Fruit fly (Drosophila melanogaster) whole organism, embryonic: ENCODE measurements around the gene bon.

Experiments
- Asciz ChIP-seq: fragments of 200-800 bp; sonication (Bioruptor generic); optimal IDR thresholded peaks from 2 replicates; lab custom pipeline; 2017; ENCODE audit warnings: missing biosample characterization, mild to moderate bottlenecking, missing genetic modification characterization, missing genetic modification reagents
- Atf6 ChIP-seq: fragments of 200-800 bp; sonication (Bioruptor generic); IDR thresholded peaks from 2 replicates; pipeline ENCODE4 v1.3.6; 2022; ENCODE audit warnings: missing biosample characterization, missing genetic modification characterization
- CG10209 ChIP-seq: fragments of 200-800 bp; sonication (Bioruptor generic); optimal IDR thresholded peaks from 3 replicates; lab custom pipeline; 2017; ENCODE audit warnings: missing biosample characterization, mild to moderate bottlenecking, missing genetic modification characterization, missing genetic modification reagents
- CG1024 ChIP-seq: fragments of 200-800 bp; sonication (Bioruptor generic); IDR thresholded peaks from 2 replicates; pipeline ENCODE4 v1.3.6; 2022; ENCODE audit warnings: missing biosample characterization, missing genetic modification characterization
- CG1233 ChIP-seq: fragments of 200-800 bp; sonication (Bioruptor generic); optimal IDR thresholded peaks from 4 replicates; lab custom pipeline; 2018; ENCODE audit warnings: missing biosample characterization, mild to moderate bottlenecking, missing genetic modification characterization
- CG1603 ChIP-seq: fragments of 200-800 bp; sonication (Bioruptor generic); optimal IDR thresholded peaks from 2 replicates; lab custom pipeline; 2019; ENCODE audit warnings: missing biosample characterization, mild to moderate bottlenecking, missing genetic modification characterization, moderate library complexity
- CG16813 ChIP-seq: fragments of 200-800 bp; sonication (Bioruptor generic); IDR thresholded peaks from 3 replicates; pipeline ENCODE4 v1.3.6; 2022; ENCODE audit warnings: missing biosample characterization, missing genetic modification characterization; ENCODE audit not compliant: partially characterized antibody
- CG18764 ChIP-seq: fragments of 200-800 bp; sonication (Bioruptor generic); optimal IDR thresholded peaks from 3 replicates; lab custom pipeline; 2016; ENCODE audit warnings: missing biosample characterization, missing genetic modification characterization
- CG30020 ChIP-seq: fragments of 200-800 bp; optimal IDR thresholded peaks from 2 replicates; lab custom pipeline; 2019; ENCODE audit warnings: missing biosample characterization, mild to moderate bottlenecking, missing genetic modification characterization, moderate library complexity
- CG30431 ChIP-seq: fragments of 200-800 bp; sonication (Bioruptor generic); optimal IDR thresholded peaks from 2 replicates; lab custom pipeline; 2017; ENCODE audit warnings: missing biosample characterization, missing genetic modification characterization
- CG3726 ChIP-seq: fragments of 200-800 bp; sonication (Bioruptor generic); IDR thresholded peaks from 3 replicates; pipeline ENCODE4, ENCODE4 v1.3.6; 2022; ENCODE audit warnings: missing biosample characterization, missing genetic modification characterization
- CG4360 ChIP-seq: fragments of 200-800 bp; sonication (Bioruptor generic); IDR thresholded peaks from 2 replicates; pipeline ENCODE4 v1.3.6; 2022; ENCODE audit warnings: missing biosample characterization, missing genetic modification characterization
- CG4617 ChIP-seq: fragments of 200-800 bp; sonication (Bioruptor generic); optimal IDR thresholded peaks from 3 replicates; lab custom pipeline; 2016; ENCODE audit warnings: missing biosample characterization, missing genetic modification characterization, borderline replicate concordance
- CG4820 ChIP-seq: fragments of 200-800 bp; sonication (Bioruptor generic); optimal IDR thresholded peaks from 3 replicates; lab custom pipeline; 2016; ENCODE audit warnings: missing biosample characterization, missing genetic modification characterization
- CG5245 ChIP-seq: fragments of 200-800 bp; sonication (Bioruptor generic); optimal IDR thresholded peaks from 3 replicates; lab custom pipeline; 2016; ENCODE audit warnings: missing biosample characterization, missing genetic modification characterization
- CG6765 ChIP-seq: fragments of 200-800 bp; sonication (Bioruptor generic); optimal IDR thresholded peaks from 3 replicates; lab custom pipeline; 2017; ENCODE audit warnings: missing biosample characterization, mild to moderate bottlenecking, missing genetic modification characterization
- CG6813 ChIP-seq: fragments of 200-800 bp; sonication (Bioruptor generic); optimal IDR thresholded peaks from 2 replicates; lab custom pipeline; 2017; ENCODE audit warnings: missing biosample characterization, missing genetic modification characterization, mild to moderate bottlenecking, moderate library complexity, missing genetic modification reagents
- CG7357 ChIP-seq: fragments of 200-800 bp; sonication (Bioruptor generic); IDR thresholded peaks from 3 replicates; pipeline ENCODE4 v1.3.6; 2022; ENCODE audit warnings: missing biosample characterization, missing genetic modification characterization
- CG7372 ChIP-seq: fragments of 200-800 bp; sonication (Bioruptor generic); IDR thresholded peaks from 2 replicates; pipeline ENCODE4 v1.3.6; 2022; ENCODE audit warnings: missing biosample characterization, missing genetic modification characterization
- CG9215 ChIP-seq: fragments of 200-800 bp; sonication (Bioruptor generic); IDR thresholded peaks from 2 replicates; pipeline ENCODE4 v1.3.6; 2022; ENCODE audit warnings: missing biosample characterization, missing genetic modification characterization
- CG9932 ChIP-seq: fragments of 200-800 bp; sonication (Bioruptor generic); IDR thresholded peaks from 2 replicates; pipeline ENCODE4 v1.3.6; 2022; ENCODE audit warnings: missing biosample characterization, missing genetic modification characterization
- CHES-1-like ChIP-seq: fragments of 200-800 bp; sonication (Bioruptor generic); optimal IDR thresholded peaks from 2 replicates; lab custom pipeline; 2016; ENCODE audit warnings: missing biosample characterization, missing genetic modification characterization
- Dp ChIP-seq: fragments of 200-800 bp; sonication (Bioruptor generic); optimal IDR thresholded peaks from 2 replicates; lab custom pipeline; 2018; ENCODE audit warnings: missing biosample characterization, mild to moderate bottlenecking, missing genetic modification characterization, moderate library complexity
- Dref ChIP-seq: fragments of 200-800 bp; sonication (Bioruptor generic); IDR thresholded peaks from 2 replicates; pipeline ENCODE4 v1.3.6; 2022; ENCODE audit warnings: missing biosample characterization, missing genetic modification characterization
- Ets97D ChIP-seq: fragments of 200-800 bp; sonication (Bioruptor generic); optimal IDR thresholded peaks from 3 replicates; lab custom pipeline; 2016; ENCODE audit warnings: missing biosample characterization, missing genetic modification characterization
- GATAe ChIP-seq: fragments of 200-800 bp; sonication (Bioruptor generic); conservative IDR thresholded peaks from 2 replicates; pipeline ENCODE4 v1.3.6; 2022; ENCODE audit warnings: missing biosample characterization, missing genetic modification characterization
- Mrtf ChIP-seq: fragments of 200-800 bp; sonication (Bioruptor generic); IDR thresholded peaks from 3 replicates; pipeline ENCODE4 v1.3.6; 2022; ENCODE audit warnings: missing biosample characterization, missing genetic modification characterization
- Myb ChIP-seq: fragments of 200-800 bp; sonication (Bioruptor generic); optimal IDR thresholded peaks from 2 replicates; lab custom pipeline; 2016; ENCODE audit warnings: missing biosample characterization, missing genetic modification characterization
- Oli ChIP-seq: fragments of 200-800 bp; sonication (Bioruptor generic); optimal IDR thresholded peaks from 2 replicates; lab custom pipeline; 2018; ENCODE audit warnings: missing biosample characterization, mild to moderate bottlenecking, missing genetic modification characterization, moderate library complexity
- Sin3A ChIP-seq: fragments of >200 bp; optimal IDR thresholded peaks from 2 replicates; lab custom pipeline; 2018
- TFAM ChIP-seq: fragments of 200-800 bp; sonication (Bioruptor generic); optimal IDR thresholded peaks from 2 replicates; lab custom pipeline; 2017; ENCODE audit warnings: missing biosample characterization, missing genetic modification characterization, inconsistent platforms
- Tbp ChIP-seq: fragments of >200 bp; optimal IDR thresholded peaks from 2 replicates; lab custom pipeline; 2018; ENCODE audit warnings: missing biosample characterization, missing genetic modification characterization
- al ChIP-seq: fragments of 200-800 bp; sonication (Bioruptor generic); IDR thresholded peaks from 2 replicates; pipeline ENCODE4 v1.3.6; 2022; ENCODE audit warnings: missing biosample characterization, missing genetic modification characterization
- ap ChIP-seq: fragments of 200-800 bp; sonication (Bioruptor generic); IDR thresholded peaks from 2 replicates; pipeline ENCODE4 v1.3.6; 2022; ENCODE audit warnings: missing biosample characterization, missing genetic modification characterization
- cad ChIP-seq: fragments of >200 bp; optimal IDR thresholded peaks from 2 replicates; lab custom pipeline; 2017; ENCODE audit warnings: missing biosample characterization, missing genetic modification characterization
- chinmo ChIP-seq: fragments of 200-800 bp; sonication (Bioruptor generic); IDR thresholded peaks from 4 replicates; pipeline ENCODE4 v1.3.6; 2022; ENCODE audit warnings: missing biosample characterization, missing genetic modification characterization; ENCODE audit not compliant: partially characterized antibody
- cwo ChIP-seq: fragments of 200-800 bp; sonication (Bioruptor generic); optimal IDR thresholded peaks from 3 replicates; lab custom pipeline; 2017; ENCODE audit warnings: missing biosample characterization, missing genetic modification characterization, mild to moderate bottlenecking, moderate library complexity, missing genetic modification reagents
- emc ChIP-seq: fragments of 200-800 bp; sonication (Bioruptor generic); optimal IDR thresholded peaks from 2 replicates; lab custom pipeline; 2016; ENCODE audit warnings: missing biosample characterization, missing genetic modification characterization
- ewg ChIP-seq: fragments of 200-800 bp; sonication (Bioruptor generic); optimal IDR thresholded peaks from 3 replicates; lab custom pipeline; 2017; ENCODE audit warnings: mild to moderate bottlenecking, missing biosample characterization, missing genetic modification reagents, missing genetic modification characterization
- exex ChIP-seq: fragments of 200-800 bp; sonication (Bioruptor generic); optimal IDR thresholded peaks from 4 replicates; lab custom pipeline; 2018; ENCODE audit warnings: missing biosample characterization, mild to moderate bottlenecking, missing genetic modification characterization, moderate library complexity
- gcm ChIP-seq: fragments of 200-800 bp; sonication (Bioruptor generic); optimal IDR thresholded peaks from 2 replicates; lab custom pipeline; 2019; ENCODE audit warnings: missing biosample characterization, mild to moderate bottlenecking, missing genetic modification characterization, moderate library complexity
- gro ChIP-seq: fragments of 200-800 bp; sonication (Bioruptor generic); optimal IDR thresholded peaks from 2 replicates; lab custom pipeline; 2016; ENCODE audit warnings: missing biosample characterization, missing genetic modification characterization
- insv ChIP-seq, 2 experiments: fragments of 200-800 bp; sonication (Bioruptor generic); optimal IDR thresholded peaks; 3 replicates each; lab custom pipeline; 2016 to 2018; ENCODE audit warnings: missing biosample characterization in 2 of 2, missing genetic modification characterization in 2 of 2
- lmd ChIP-seq: fragments of 200-800 bp; sonication (Bioruptor generic); IDR thresholded peaks from 2 replicates; pipeline ENCODE4 v1.3.6; 2022; ENCODE audit warnings: missing biosample characterization, missing genetic modification characterization
- phol ChIP-seq: fragments of 200-800 bp; sonication (Bioruptor generic); optimal IDR thresholded peaks from 3 replicates; lab custom pipeline; 2018; ENCODE audit warnings: missing biosample characterization, mild to moderate bottlenecking, missing genetic modification characterization, moderate library complexity
- schlank ChIP-seq: fragments of 200-800 bp; sonication (Bioruptor generic); optimal IDR thresholded peaks from 2 replicates; lab custom pipeline; 2018; ENCODE audit warnings: missing biosample characterization, mild to moderate bottlenecking, missing genetic modification characterization
- sob ChIP-seq: fragments of 200-800 bp; sonication (Bioruptor generic); IDR thresholded peaks from 2 replicates; pipeline ENCODE4 v1.3.6; 2022; ENCODE audit warnings: missing biosample characterization, missing genetic modification characterization
- zf30C ChIP-seq: fragments of 200-800 bp; sonication (Bioruptor generic); optimal IDR thresholded peaks from 3 replicates; lab custom pipeline; 2018; ENCODE audit warnings: missing biosample characterization, mild to moderate bottlenecking, missing genetic modification characterization
- zfh1 ChIP-seq: fragments of 200-800 bp; sonication (Bioruptor generic); IDR thresholded peaks from 3 replicates; pipeline ENCODE4 v1.3.6; 2022; ENCODE audit warnings: missing biosample characterization, missing genetic modification characterization

bon gene

DNA sequence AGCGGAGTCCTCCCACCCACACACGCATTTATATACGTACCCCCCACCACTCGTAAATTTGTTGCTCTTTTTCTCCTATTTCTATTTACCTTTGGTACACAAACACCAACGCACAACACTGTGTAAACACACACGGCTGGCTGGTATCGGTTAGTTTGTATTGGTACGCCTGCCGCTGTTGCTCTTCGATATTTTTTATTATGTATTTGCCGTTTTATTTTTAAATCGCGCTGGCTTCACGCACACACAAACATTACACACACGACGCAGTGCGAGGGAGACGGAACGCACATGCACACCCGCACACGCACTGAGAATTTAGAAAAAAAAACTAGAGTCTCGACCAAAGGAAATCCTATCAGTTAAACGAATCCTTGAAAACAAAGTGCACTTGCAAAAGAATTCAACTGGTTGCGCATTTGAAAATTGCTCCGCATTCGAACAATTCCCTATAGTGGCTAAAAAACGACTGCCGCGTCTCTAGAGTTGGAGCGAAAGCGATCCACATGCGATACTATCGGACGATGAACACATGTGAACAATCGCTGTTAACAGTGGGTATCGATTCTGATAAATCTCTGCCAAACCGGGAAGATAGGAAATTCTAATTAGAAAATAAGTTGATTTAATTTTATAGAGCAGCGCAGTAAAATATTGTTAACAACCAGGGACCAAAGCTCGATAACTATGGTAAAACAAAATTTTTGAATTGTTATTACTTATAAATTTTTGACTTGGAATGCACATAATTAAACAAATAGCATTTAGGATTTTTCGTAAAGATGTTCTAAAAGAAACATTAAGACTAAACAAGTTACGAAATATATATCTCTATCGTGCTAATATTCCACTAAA lies 42.1 kb upstream of the bon start (continued):
- TF ChIP-seq CG6813 (GFP tag; lab: Kevin White, UChicago) (peak; percentile 96), CG30020 (tag; lab: Kevin White, UChicago) (no peak), lmd (GFP tag; lab: Robert Waterston, UW) (no peak), Dref (GFP tag; lab: Robert Waterston, UW) (peak; percentile 79), CG30431 (GFP tag; lab: Kevin White, UChicago) (peak; percentile 17), gcm (GFP tag; lab: Kevin White, UChicago) (peak; percentile 81), Sin3A (peak; percentile 49), CG9215 (no peak), CG16813 (peak; percentile 95), CG7372 (no peak), CG1233 (GFP tag; lab: Kevin White, UChicago) (peak; percentile 92), ewg (GFP tag; lab: Kevin White, UChicago) (no peak), insv (GFP tag; optimal IDR thresholded peaks at IDR 0.05; lab: Kevin White, UChicago) (peak; percentile 72 to 96), CG7357 (GFP tag; lab: Robert Waterston, UW) (no peak), CG3726 (GFP tag; lab: Robert Waterston, UW) (no peak; the same call in 2 of the 3 replicates), CG4360 (GFP tag; lab: Robert Waterston, UW) (no peak; the same call in 1 of the 2 replicates), gro (GFP tag; lab: Kevin White, UChicago) (peak; percentile 68), Tbp (GFP tag; lab: Kevin White, UChicago) (no peak), schlank (peak; percentile 91), exex (tag; lab: Kevin White, UChicago) (peak; percentile 35), CG4617 (GFP tag; lab: Kevin White, UChicago) (peak; percentile 65), Ets97D (no peak), Oli (tag; lab: Kevin White, UChicago) (no peak), cwo (peak; percentile 68), cad (GFP tag; lab: Kevin White, UChicago) (no peak), CG6765 (GFP tag; lab: Kevin White, UChicago) (peak; percentile 77), sob (GFP tag; lab: Robert Waterston, UW) (peak; percentile 66), ap (GFP tag; lab: Robert Waterston, UW) (peak; percentile 29; the same call in 1 of the 2 replicates), CG5245 (GFP tag; lab: Kevin White, UChicago) (no peak), CG9932 (GFP tag; lab: Robert Waterston, UW) (peak; percentile 55), zfh1 (GFP tag; lab: Robert Waterston, UW) (peak; percentile 60; the same call in 2 of the 3 replicates), Mrtf (GFP tag; lab: Robert Waterston, UW) (no peak), zf30C (no peak), Atf6 (GFP tag; lab: Robert Waterston, UW) (peak; percentile 72; the same call in 1 of the 2 replicates), chinmo (GFP tag; lab: Robert Waterston, UW) (peak; percentile 98), CG10209 (GFP tag; lab: Kevin White, UChicago) (peak; percentile 79), Myb (GFP tag; lab: Kevin White, UChicago) (peak; percentile 60), CG1603 (tag; lab: Kevin White, UChicago) (peak; percentile 70), CG4820 (GFP tag; lab: Kevin White, UChicago) (no peak), Asciz (GFP tag; lab: Kevin White, UChicago) (peak; percentile 93), al (GFP tag; lab: Robert Waterston, UW) (no peak), Dp (GFP tag; lab: Kevin White, UChicago) (peak; percentile 53), CHES-1-like (GFP tag; lab: Kevin White, UChicago) (peak; percentile 57), CG1024 (GFP tag; lab: Robert Waterston, UW) (peak; percentile 22; the same call in 1 of the 2 replicates), CG18764 (GFP tag; lab: Kevin White, UChicago) (peak; percentile 49), emc (GFP tag; lab: Kevin White, UChicago) (no peak), phol (no peak), TFAM (GFP tag; lab: Kevin White, UChicago) (peak; percentile 55), GATAe (GFP tag; lab: Robert Waterston, UW) (no peak)
